Worm (Caenorhabditis elegans): ENCODE data around the gene dsl-6.

DNA sequence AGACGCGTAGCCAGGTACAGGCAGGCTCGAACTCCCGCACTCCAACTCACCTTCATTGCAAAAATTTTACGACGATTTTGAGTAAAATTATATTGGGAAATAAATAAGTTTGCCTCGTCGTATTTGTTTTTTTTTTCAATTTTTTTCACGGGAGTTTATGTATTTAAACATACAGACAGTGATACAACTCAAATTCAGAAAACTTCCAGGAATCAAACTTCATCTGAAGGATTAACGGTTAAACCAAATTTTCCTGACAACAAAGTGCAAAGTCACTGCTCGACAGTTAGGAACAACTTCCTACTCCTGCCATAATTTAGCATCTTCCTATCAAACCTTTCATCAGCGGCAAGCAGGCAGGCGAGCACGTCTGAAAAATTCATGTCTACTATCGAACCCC, 26.7 kb upstream of the dsl-6 start, which contains the start of gene F22B3.8:
- TF ChIP-seq him-1 (tag; optimal IDR thresholded peaks at IDR 0.05) (no peak), C17E4.6 (GFP tag; IDR thresholded peaks at IDR 0.05) (no peak), atf-7 (tag; optimal IDR thresholded peaks at IDR 0.05) (no peak)
